Fruit fly (Drosophila melanogaster): ENCODE data around the gene RpL8.

dm6 chr3L:2545913-2546312 lies 41.3 kb upstream of the RpL8 start:
- TF ChIP-seq kay (GFP tag; ENCODE audit: borderline replicate concordance) (no peak), Hr96 (GFP tag; optimal IDR thresholded peaks at IDR 0.05) (no peak), CG11617 (GFP tag; optimal IDR thresholded peaks at IDR 0.05) (no peak), pad (GFP tag; optimal IDR thresholded peaks at IDR 0.05) (no peak), Crg-1 (GFP tag; optimal IDR thresholded peaks at IDR 0.05) (no peak)

All from whole organism, adult.